Worm (Caenorhabditis elegans) whole organism, early embryonic: ENCODE data around the gene F57H12.5.

ENCODE experiments used
- aly-1 ChIP-seq: sonication (generic microtip); optimal IDR thresholded peaks from 2 replicates; lab custom pipeline; 2016; ENCODE audit warnings: missing genetic modification characterization, missing compliant biosample characterization
- ama-1 ChIP-seq: fragments of 150-350 bp; optimal IDR thresholded peaks from 2 replicates; lab custom pipeline; 2014
- ceh-36 ChIP-seq: sonication (generic microtip); optimal IDR thresholded peaks from 2 replicates; lab custom pipeline; 2016; ENCODE audit warnings: missing genetic modification characterization, inconsistent platforms, missing compliant biosample characterization
- flt-1 ChIP-seq: fragments of 200-800 bp; sonication (Bioruptor generic); IDR thresholded peaks from 2 replicates; pipeline ENCODE4 v1.3.6; 2022; ENCODE audit warnings: missing genetic modification characterization, missing compliant biosample characterization
- hmbx-1 ChIP-seq: sonication (generic microtip); optimal IDR thresholded peaks from 2 replicates; lab custom pipeline; 2016; ENCODE audit warnings: mild to moderate bottlenecking, missing genetic modification characterization, missing compliant biosample characterization
- hmg-4 ChIP-seq: fragments of 200-800 bp; sonication (Bioruptor generic); optimal IDR thresholded peaks from 2 replicates; lab custom pipeline; 2018; ENCODE audit warnings: mild to moderate bottlenecking, missing genetic modification characterization, missing compliant biosample characterization
- hnd-1 ChIP-seq: sonication (generic microtip); optimal IDR thresholded peaks from 2 replicates; lab custom pipeline; 2016; ENCODE audit warnings: missing genetic modification characterization, missing compliant biosample characterization
- pes-1 ChIP-seq: fragments of 200-800 bp; sonication (Bioruptor generic); IDR thresholded peaks from 2 replicates; pipeline ENCODE4 v1.3.6; 2022; ENCODE audit warnings: missing genetic modification reagents, missing genetic modification characterization, missing compliant biosample characterization
- scrt-1 ChIP-seq: fragments of 200-800 bp; sonication (Bioruptor generic); IDR thresholded peaks from 2 replicates; pipeline ENCODE4 v1.3.6; 2022; ENCODE audit warnings: missing genetic modification characterization, missing compliant biosample characterization
- tbx-37 ChIP-seq: fragments of 200-800 bp; sonication (Bioruptor generic); conservative IDR thresholded peaks from 2 replicates; pipeline ENCODE4 v1.3.6; 2022; ENCODE audit warnings: missing genetic modification reagents, missing genetic modification characterization, missing compliant biosample characterization
- tra-4 ChIP-seq: sonication (generic microtip); optimal IDR thresholded peaks from 2 replicates; lab custom pipeline; 2017; ENCODE audit warnings: missing genetic modification characterization, missing compliant biosample characterization

DNA sequence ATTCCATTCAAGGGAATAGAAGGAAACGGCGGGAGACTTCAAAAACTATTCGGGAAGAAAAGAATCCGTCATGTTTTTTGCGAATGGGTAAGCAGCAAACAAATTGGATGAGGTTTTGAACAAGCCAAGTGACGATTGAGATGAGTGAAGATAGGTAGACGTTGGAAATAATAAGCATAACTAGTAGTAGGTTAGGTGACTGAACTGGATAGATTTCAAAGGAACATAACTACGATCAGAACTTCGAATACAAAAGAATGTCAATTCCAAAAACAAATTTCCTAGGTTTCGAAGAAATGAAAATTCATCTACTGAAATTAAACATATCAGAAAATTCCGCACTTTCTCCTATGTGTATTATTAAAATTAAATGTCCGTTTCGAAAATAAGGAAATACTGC, 40.4 kb downstream of the F57H12.5 start:
- TF ChIP-seq ama-1 (lab: Kevin White, UChicago) (no peak), flt-1 (GFP tag; lab: Robert Waterston, UW) (no peak), hmbx-1 (tag; lab: Kevin White, UChicago) (no peak), ceh-36 (no peak), hmg-4 (GFP tag; lab: Kevin White, UChicago) (no peak), hnd-1 (no peak), tra-4 (no peak), tbx-37 (GFP tag; lab: Robert Waterston, UW) (no peak), aly-1 (tag; lab: Kevin White, UChicago) (no peak), scrt-1 (no peak), pes-1 (GFP tag; lab: Robert Waterston, UW) (no peak)
